Fruit fly (Drosophila melanogaster): ENCODE data around the gene LysRS.

dm6 chrX:9576147-9576503 is 32.6 kb downstream of the LysRS start, which contains the start of gene CG42395:
- no peak for TF ChIP-seq CG8478 (optimal IDR thresholded peaks at IDR 0.05)
- TF ChIP-seq CTCF (optimal IDR thresholded peaks at IDR 0.05) = no peak
